Worm (Caenorhabditis elegans) whole organism, L3 larva: ENCODE data around the gene mlc-1.

Source experiments
- R02D3.7 ChIP-seq: fragments of 150-350 bp; optimal IDR thresholded peaks from 2 replicates; lab custom pipeline; 2014; ENCODE audit warnings: missing biosample characterization, missing genetic modification characterization
- ZK546.5 ChIP-seq: sonication (generic microtip); optimal IDR thresholded peaks from 2 replicates; lab custom pipeline; 2017; ENCODE audit warnings: missing biosample characterization, missing genetic modification characterization
- aly-2 ChIP-seq: fragments of 150-350 bp; optimal IDR thresholded peaks from 2 replicates; lab custom pipeline; 2014; ENCODE audit warnings: missing biosample characterization, missing genetic modification characterization
- ama-1 ChIP-seq: fragments of 150-350 bp; optimal IDR thresholded peaks from 2 replicates; lab custom pipeline; 2018
- ceh-16 ChIP-seq: sonication (generic microtip); optimal IDR thresholded peaks from 2 replicates; lab custom pipeline; 2017; ENCODE audit warnings: missing biosample characterization, missing genetic modification characterization
- ceh-28 ChIP-seq: fragments of 150-350 bp; optimal IDR thresholded peaks from 2 replicates; lab custom pipeline; 2014; ENCODE audit warnings: missing biosample characterization, missing genetic modification reagents, missing genetic modification characterization
- ceh-9 ChIP-seq: sonication (generic microtip); optimal IDR thresholded peaks from 2 replicates; lab custom pipeline; 2018; ENCODE audit warnings: missing biosample characterization, missing genetic modification characterization
- daf-12 ChIP-seq: fragments of 150-350 bp; optimal IDR thresholded peaks from 2 replicates; lab custom pipeline; 2014; ENCODE audit warnings: missing biosample characterization, missing genetic modification reagents, missing genetic modification characterization
- elt-1 ChIP-seq: fragments of 150-350 bp; optimal IDR thresholded peaks from 2 replicates; lab custom pipeline; 2014; ENCODE audit warnings: missing biosample characterization, missing genetic modification characterization
- elt-2 ChIP-seq: sonication (generic microtip); optimal IDR thresholded peaks from 2 replicates; lab custom pipeline; 2016; ENCODE audit warnings: missing genetic modification reagents, mild to moderate bottlenecking, missing genetic modification characterization, missing compliant biosample characterization
- elt-3 ChIP-seq, 3 experiments: fragments of 150-350 bp in 1 of 3; sonication (generic microtip) in 2 of 3; optimal IDR thresholded peaks; 2 replicates in 2 of 3; 4 replicates in 1 of 3; lab custom pipeline; 2014 to 2017; ENCODE audit warnings: missing biosample characterization in 3 of 3, missing genetic modification characterization in 3 of 3
- eor-1 ChIP-seq, 2 experiments: fragments of 150-350 bp; optimal IDR thresholded peaks; 2 replicates each; lab custom pipeline; 2014 to 2018; ENCODE audit warnings: missing biosample characterization in 2 of 2, missing genetic modification characterization in 2 of 2
- fkh-10 ChIP-seq: sonication (generic microtip); optimal IDR thresholded peaks from 2 replicates; lab custom pipeline; 2017; ENCODE audit warnings: missing biosample characterization, missing genetic modification reagents, missing genetic modification characterization
- fos-1 ChIP-seq: fragments of 150-350 bp; optimal IDR thresholded peaks from 2 replicates; lab custom pipeline; 2014; ENCODE audit warnings: missing biosample characterization, missing genetic modification characterization
- jun-1 ChIP-seq: fragments of 150-350 bp; optimal IDR thresholded peaks from 2 replicates; lab custom pipeline; 2014; ENCODE audit warnings: missing biosample characterization, missing genetic modification reagents, missing genetic modification characterization
- lin-15B ChIP-seq: fragments of 150-350 bp; optimal IDR thresholded peaks from 2 replicates; lab custom pipeline; 2014; ENCODE audit warnings: missing biosample characterization, missing genetic modification characterization
- lin-39 ChIP-seq: fragments of 150-350 bp; optimal IDR thresholded peaks from 2 replicates; lab custom pipeline; 2018; ENCODE audit warnings: missing biosample characterization, missing genetic modification reagents, missing genetic modification characterization
- mdl-1 ChIP-seq: fragments of 150-350 bp; optimal IDR thresholded peaks from 2 replicates; lab custom pipeline; 2014; ENCODE audit warnings: missing biosample characterization, missing genetic modification characterization
- mml-1 ChIP-seq: fragments of 150-350 bp; sonication (generic microtip); optimal IDR thresholded peaks from 3 replicates; lab custom pipeline; 2014; ENCODE audit warnings: missing biosample characterization, missing genetic modification characterization
- nfya-1 ChIP-seq: sonication (generic microtip); optimal IDR thresholded peaks from 2 replicates; lab custom pipeline; 2017; ENCODE audit warnings: missing genetic modification characterization, mild to moderate bottlenecking, missing compliant biosample characterization, antibody characterized with exemption, moderate library complexity; ENCODE audit not compliant: insufficient read depth
- nhr-11 ChIP-seq: fragments of 150-350 bp; optimal IDR thresholded peaks from 2 replicates; lab custom pipeline; 2014; ENCODE audit warnings: missing biosample characterization, missing genetic modification characterization
- nhr-23 ChIP-seq: fragments of 150-350 bp; optimal IDR thresholded peaks from 2 replicates; lab custom pipeline; 2014; ENCODE audit warnings: missing biosample characterization, missing genetic modification reagents, missing genetic modification characterization
- nhr-237 ChIP-seq: fragments of 150-350 bp; optimal IDR thresholded peaks from 2 replicates; lab custom pipeline; 2014; ENCODE audit warnings: missing biosample characterization, missing genetic modification characterization
- nhr-43 ChIP-seq: sonication (generic microtip); optimal IDR thresholded peaks from 2 replicates; lab custom pipeline; 2016; ENCODE audit warnings: mild to moderate bottlenecking, missing genetic modification characterization, missing compliant biosample characterization; ENCODE audit not compliant: poor library complexity, severe bottlenecking
- nhr-67 ChIP-seq: fragments of 150-350 bp; optimal IDR thresholded peaks from 2 replicates; lab custom pipeline; 2014; ENCODE audit warnings: missing biosample characterization, missing genetic modification characterization
- nhr-76 ChIP-seq: fragments of 150-350 bp; sonication (generic microtip); optimal IDR thresholded peaks from 5 replicates; lab custom pipeline; 2014; ENCODE audit warnings: missing biosample characterization, missing genetic modification characterization
- pha-4 ChIP-seq: fragments of 150-350 bp; optimal IDR thresholded peaks from 2 replicates; lab custom pipeline; 2014; ENCODE audit warnings: missing biosample characterization, missing genetic modification reagents, missing genetic modification characterization
- pqm-1 ChIP-seq: fragments of 150-350 bp; optimal IDR thresholded peaks from 2 replicates; lab custom pipeline; 2017; ENCODE audit warnings: missing biosample characterization, missing genetic modification characterization, inconsistent platforms
- sea-2 ChIP-seq: fragments of 150-350 bp; sonication (generic microtip); optimal IDR thresholded peaks from 4 replicates; lab custom pipeline; 2014; ENCODE audit warnings: missing biosample characterization, missing genetic modification reagents, missing genetic modification characterization
- unc-39 ChIP-seq: sonication (generic microtip); optimal IDR thresholded peaks from 4 replicates; lab custom pipeline; 2017; ENCODE audit warnings: missing biosample characterization, missing genetic modification characterization
- zag-1 ChIP-seq: fragments of 150-350 bp; optimal IDR thresholded peaks from 2 replicates; lab custom pipeline; 2014; ENCODE audit warnings: missing biosample characterization, missing genetic modification characterization
- ztf-4 ChIP-seq: fragments of 150-350 bp; optimal IDR thresholded peaks from 2 replicates; lab custom pipeline; 2014; ENCODE audit warnings: missing biosample characterization, missing genetic modification characterization

The mlc-1 gene

DNA sequence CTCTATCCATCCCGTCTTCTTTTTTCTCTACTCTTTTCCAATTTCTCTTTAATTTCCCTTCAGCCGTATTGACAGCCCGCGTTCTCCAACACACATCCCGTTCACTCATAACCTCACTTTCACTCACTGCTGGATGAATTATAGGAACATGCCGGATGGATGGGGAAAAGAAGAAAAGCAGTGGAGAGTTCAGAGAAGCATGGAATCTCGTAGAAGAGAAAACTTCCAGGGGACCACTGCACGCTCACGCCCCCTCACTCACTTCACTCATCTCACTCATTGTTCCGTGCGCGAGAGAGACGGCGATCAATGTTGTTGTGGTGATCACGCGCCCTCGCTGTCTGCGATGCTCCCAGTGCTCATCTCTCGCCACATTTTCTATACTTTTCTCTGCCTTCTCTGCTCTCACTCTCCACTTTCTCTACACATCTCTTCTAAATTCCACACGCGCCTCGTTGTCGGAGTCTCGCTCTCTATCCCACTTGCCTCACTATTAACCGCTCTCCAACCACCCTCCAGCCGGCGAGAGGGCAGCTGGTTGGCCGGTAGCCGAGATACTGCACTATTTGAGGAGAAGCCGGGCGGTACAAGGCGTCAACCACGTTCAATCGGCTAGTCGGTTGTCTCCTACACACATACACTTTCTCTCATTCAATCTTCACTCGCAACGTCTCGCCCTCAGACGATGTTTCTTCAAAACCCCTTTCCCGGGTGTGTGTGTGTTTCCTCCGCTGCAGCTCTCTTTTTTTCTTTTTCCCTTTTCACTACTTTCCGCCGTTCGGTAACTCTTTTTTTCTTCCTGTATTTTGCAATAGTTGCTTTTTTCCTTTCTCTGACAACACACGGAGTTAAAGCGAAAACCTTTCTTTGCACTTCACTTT is 20.9 kb downstream of the mlc-1 start (continued):
- TF ChIP-seq nhr-76 (tag; lab: Kevin White, UChicago) (no peak), mdl-1 (tag; lab: Kevin White, UChicago) (peak; percentile 90), aly-2 (peak; percentile 13), nhr-67 (tag; lab: Kevin White, UChicago) (no peak), nhr-23 (tag; lab: Kevin White, UChicago) (peak; percentile 66), daf-12 (tag; lab: Kevin White, UChicago) (no peak), jun-1 (tag; lab: Kevin White, UChicago) (peak; percentile 87), elt-1 (no peak), elt-3 (tag; optimal IDR thresholded peaks at IDR 0.05; lab: Kevin White, UChicago) (peak in 1 of 3 experiments; percentile 51), ceh-16 (tag; lab: Kevin White, UChicago) (no peak), ceh-28 (tag; lab: Kevin White, UChicago) (peak; percentile 89)

DNA sequence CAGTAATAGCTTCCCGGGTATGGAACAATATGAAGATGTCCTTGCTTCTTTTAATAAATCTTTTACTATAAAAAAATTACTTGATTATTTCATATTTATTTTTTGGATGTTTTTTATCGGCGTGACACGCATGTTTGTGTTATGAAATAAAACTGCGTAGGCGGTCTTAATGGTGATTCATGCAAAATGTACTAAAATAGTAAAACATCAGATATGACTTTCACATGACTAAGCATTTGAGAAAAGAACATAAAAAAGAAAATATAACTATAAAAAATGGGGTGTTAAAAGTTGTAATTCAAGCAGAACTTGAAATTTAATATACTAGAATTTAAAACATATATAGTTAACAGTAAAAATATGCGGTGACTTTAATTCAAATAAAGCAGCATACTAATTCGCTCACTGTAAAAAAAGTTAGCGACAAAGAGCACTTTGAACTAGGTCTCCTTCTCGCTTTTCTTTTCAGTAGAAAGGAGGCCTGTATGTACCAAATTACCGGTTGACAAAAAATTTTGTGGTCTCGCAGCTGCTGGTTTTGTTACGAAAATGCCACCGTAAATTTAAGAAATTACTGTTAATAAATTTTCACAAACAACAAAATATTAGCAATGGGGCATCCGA is 23.0 kb downstream of the mlc-1 start:
- TF ChIP-seq nhr-237 (tag; lab: Kevin White, UChicago) (no peak), pqm-1 (tag; lab: Kevin White, UChicago) (peak; percentile 28), lin-15B (no peak), ama-1 (peak; percentile 23), R02D3.7 (no peak), ceh-28 (tag; lab: Kevin White, UChicago) (no peak)
- TF ChIP-seq, all 47 proteins: peak for 2

DNA sequence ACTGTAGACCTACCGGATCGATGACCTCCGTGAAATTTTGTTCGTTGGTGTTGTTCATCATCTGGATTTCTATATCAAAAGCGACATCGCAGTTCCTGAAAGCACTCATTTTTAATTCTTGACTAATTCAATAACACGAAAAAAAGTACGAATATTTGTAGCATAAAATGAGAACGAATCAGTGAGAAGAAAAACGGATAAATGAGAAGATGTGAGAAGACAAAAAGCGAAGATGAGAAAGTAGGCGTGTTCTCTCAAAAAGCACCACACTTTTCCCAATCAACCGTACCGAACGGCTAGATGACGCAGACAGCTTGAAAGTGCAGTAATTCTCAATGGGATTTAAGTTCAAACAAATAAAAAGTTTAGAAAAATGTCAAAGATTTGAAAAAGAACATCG is 27.7 kb downstream of the mlc-1 start, which contains the start of gene npr-24:
Gene npr-24, minus strand, starts transcription at position 101 of the 400 bp plus-strand sequence.
- no peak for TF ChIP-seq nfya-1 (tag; lab: Kevin White, UChicago)
- no peak for TF ChIP-seq ceh-9 (tag; lab: Kevin White, UChicago)
- no peak for TF ChIP-seq eor-1 (tag; optimal IDR thresholded peaks at IDR 0.05; lab: Kevin White, UChicago)
- no peak for TF ChIP-seq daf-12 (tag; lab: Kevin White, UChicago)
- no peak for TF ChIP-seq ZK546.5 (tag; lab: Kevin White, UChicago)
- no peak for TF ChIP-seq elt-1
- TF ChIP-seq zag-1 (tag; lab: Kevin White, UChicago): no peak
- TF ChIP-seq nhr-43 (tag; lab: Kevin White, UChicago): no peak
- TF ChIP-seq fkh-10 (GFP tag; lab: Kevin White, UChicago): no peak
- no peak for TF ChIP-seq nhr-76 (tag; lab: Kevin White, UChicago)
- no peak for TF ChIP-seq ceh-28 (tag; lab: Kevin White, UChicago)

DNA sequence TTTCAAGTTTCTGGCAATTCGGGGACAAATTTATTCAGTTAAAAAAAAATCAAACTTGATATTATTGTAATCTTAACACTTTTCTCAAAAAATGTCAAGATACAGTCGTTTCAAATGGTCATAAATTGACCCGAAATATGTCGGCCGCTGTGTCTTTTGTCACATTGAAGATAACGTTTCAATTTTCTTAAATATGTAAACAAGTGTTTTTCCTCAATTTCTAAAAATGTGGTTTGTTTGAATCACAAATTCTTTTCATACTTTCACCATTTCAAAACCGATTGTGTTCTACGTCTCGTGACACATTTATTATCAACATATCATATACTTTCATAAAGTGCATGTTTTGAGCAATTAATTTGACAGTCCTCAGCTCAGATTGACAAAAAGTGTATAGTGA is 43.2 kb downstream of the mlc-1 start:
- TF ChIP-seq fos-1 (tag; lab: Kevin White, UChicago) (no peak), ceh-28 (tag; lab: Kevin White, UChicago) (no peak), ceh-9 (tag; lab: Kevin White, UChicago) (no peak), nhr-11 (no peak), pqm-1 (tag; lab: Kevin White, UChicago) (peak; percentile 76), nhr-237 (tag; lab: Kevin White, UChicago) (no peak), mml-1 (tag; lab: Kevin White, UChicago) (no peak), mdl-1 (tag; lab: Kevin White, UChicago) (no peak), pha-4 (tag; lab: Kevin White, UChicago) (peak; percentile 40), elt-2 (tag; lab: Kevin White, UChicago) (peak; percentile 48)
- TF ChIP-seq, all 47 proteins: peak for 3

DNA sequence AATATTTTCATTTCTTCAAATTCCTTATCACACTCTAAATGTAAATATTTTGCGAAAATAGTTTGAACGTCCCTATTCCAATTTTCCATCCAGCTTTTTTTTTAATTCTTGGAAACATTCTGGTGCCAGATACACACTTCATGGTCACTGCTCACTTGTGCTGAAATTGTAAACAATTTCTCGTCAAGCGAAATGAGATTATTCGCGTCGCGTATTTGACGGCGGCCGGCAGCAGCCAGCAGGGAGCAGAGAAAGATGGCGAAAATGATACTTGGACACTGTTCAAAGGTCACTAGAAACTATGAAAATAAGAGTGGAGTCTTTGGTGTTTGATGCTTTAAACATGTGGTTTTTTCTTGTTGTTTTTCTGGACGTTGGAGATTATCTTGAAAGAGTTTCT is 45.4 kb downstream of the mlc-1 start:
- TF ChIP-seq unc-39 (tag; lab: Kevin White, UChicago) (no peak), elt-2 (tag; lab: Kevin White, UChicago) (peak; percentile 51), sea-2 (GFP tag; lab: Kevin White, UChicago) (no peak), lin-39 (tag; lab: Kevin White, UChicago) (peak; percentile 44), eor-1 (tag; optimal IDR thresholded peaks at IDR 0.05; lab: Kevin White, UChicago) (no peak), fkh-10 (GFP tag; lab: Kevin White, UChicago) (no peak), nfya-1 (tag; lab: Kevin White, UChicago) (peak; percentile 13), ztf-4 (tag; lab: Kevin White, UChicago) (no peak), pqm-1 (tag; lab: Kevin White, UChicago) (peak; percentile 42)
